Worm (Caenorhabditis elegans): ENCODE data around the gene atg-2.
A peak's percentile ranks its signal among the peaks of the same experiment; 100 is the strongest.

Gene atg-2

DNA sequence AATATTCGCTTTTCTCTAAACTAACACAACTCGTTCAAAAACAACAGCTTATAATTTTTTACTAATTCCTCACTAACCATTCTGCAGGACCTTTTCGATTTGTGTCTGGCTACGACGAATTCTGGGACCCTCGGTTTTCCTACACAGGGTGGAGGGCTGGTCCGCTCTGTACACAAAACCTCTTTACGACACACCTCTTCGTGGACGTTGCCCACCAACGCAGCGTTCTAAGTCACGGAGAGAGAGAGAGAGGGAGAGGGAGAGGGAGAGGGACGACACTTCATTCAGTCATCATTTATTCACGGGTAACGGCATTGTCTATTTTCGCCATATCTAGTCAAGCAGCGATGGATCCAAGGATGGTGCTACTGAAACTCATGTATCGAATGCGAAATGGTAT, at the start of gene atg-2:
TSS of gene atg-2 (plus strand) at position 301 of the 400 bp plus-strand sequence.
- TF ChIP-seq nhr-77 (tag; optimal IDR thresholded peaks at IDR 0.05): no peak
- TF ChIP-seq lin-39 (tag; optimal IDR thresholded peaks at IDR 0.05): no peak
- no peak for TF ChIP-seq nhr-237 (tag; optimal IDR thresholded peaks at IDR 0.05)

ce11 chrX:6761211-6761610, 45.4 kb upstream of the atg-2 start:
- TF ChIP-seq sma-9 (GFP tag; optimal IDR thresholded peaks at IDR 0.05) (peak; percentile 27), sma-9 (tag; optimal IDR thresholded peaks at IDR 0.05) (no peak), ztf-1 (GFP tag; conservative IDR thresholded peaks at IDR 0.05) (no peak), nhr-6 (tag; optimal IDR thresholded peaks at IDR 0.05) (no peak), fos-1 (tag; optimal IDR thresholded peaks at IDR 0.05) (peak; percentile 61), ceh-16 (tag; optimal IDR thresholded peaks at IDR 0.05) (no peak), crh-2 (tag; optimal IDR thresholded peaks at IDR 0.05) (peak; percentile 57)

ce11 chrX:6761688-6762185, 44.8 kb upstream of the atg-2 start, which contains the start of gene abts-4:
Gene abts-4 (minus strand): TSS chrX:6761738.
- TF ChIP-seq fos-1 (tag; optimal IDR thresholded peaks at IDR 0.05) (peak; percentile 39), lin-11 (tag; optimal IDR thresholded peaks at IDR 0.05) (no peak), sma-9 (GFP tag; optimal IDR thresholded peaks at IDR 0.05) (peak; percentile 44), sma-9 (tag; optimal IDR thresholded peaks at IDR 0.05) (no peak)

DNA sequence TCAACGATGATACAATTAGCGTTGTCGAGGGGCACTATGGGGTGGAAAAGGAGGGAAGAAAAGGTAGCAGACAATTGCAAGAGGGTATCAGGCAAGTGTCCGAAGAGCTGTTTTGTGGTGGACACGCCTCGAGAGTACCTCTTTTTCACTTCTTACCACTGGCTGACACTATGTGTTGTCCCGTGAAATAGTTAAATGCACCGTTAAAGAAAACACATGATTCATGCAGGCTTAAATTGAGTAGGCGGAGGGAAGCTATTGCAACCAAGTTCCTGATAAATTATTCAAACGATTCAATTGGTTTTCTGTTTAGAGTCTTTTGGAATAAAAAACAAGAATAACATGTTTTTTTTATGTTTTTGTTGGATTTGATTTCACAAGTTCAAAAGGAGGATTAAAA, 28.5 kb upstream of the atg-2 start, which contains the start of gene irk-1:
TSS of gene irk-1 (minus strand) at position 101 of the 400 bp plus-strand sequence.
- TF ChIP-seq blmp-1 (tag; optimal IDR thresholded peaks at IDR 0.05; ENCODE audit: insufficient read depth) (no peak), dmd-4 (tag; optimal IDR thresholded peaks at IDR 0.05) (no peak)

- TF ChIP-seq nhr-23 (tag; optimal IDR thresholded peaks at IDR 0.05): no peak
- TF ChIP-seq nhr-10 (tag; optimal IDR thresholded peaks at IDR 0.05): no peak
- no peak for TF ChIP-seq peb-1 (tag; optimal IDR thresholded peaks at IDR 0.05)
- TF ChIP-seq alr-1 (tag; optimal IDR thresholded peaks at IDR 0.05): no peak
- no peak for TF ChIP-seq mbf-1 (tag; optimal IDR thresholded peaks at IDR 0.05)
- TF ChIP-seq unc-39 (tag; optimal IDR thresholded peaks at IDR 0.05): no peak
- no peak for TF ChIP-seq nhr-25 (tag; optimal IDR thresholded peaks at IDR 0.05)
- no peak for TF ChIP-seq nhr-11 (tag; optimal IDR thresholded peaks at IDR 0.05)
- no peak for TF ChIP-seq zag-1 (tag; optimal IDR thresholded peaks at IDR 0.05)
- TF ChIP-seq ceh-16 (tag; optimal IDR thresholded peaks at IDR 0.05): no peak
- no peak for TF ChIP-seq ceh-82 (tag; optimal IDR thresholded peaks at IDR 0.05)
These were observed 23.7 kb upstream of the atg-2 start, which contains the start of gene idpp-6 for ce11 chrX:6782857-6783256. Gene idpp-6 (plus strand): TSS chrX:6783157.

DNA sequence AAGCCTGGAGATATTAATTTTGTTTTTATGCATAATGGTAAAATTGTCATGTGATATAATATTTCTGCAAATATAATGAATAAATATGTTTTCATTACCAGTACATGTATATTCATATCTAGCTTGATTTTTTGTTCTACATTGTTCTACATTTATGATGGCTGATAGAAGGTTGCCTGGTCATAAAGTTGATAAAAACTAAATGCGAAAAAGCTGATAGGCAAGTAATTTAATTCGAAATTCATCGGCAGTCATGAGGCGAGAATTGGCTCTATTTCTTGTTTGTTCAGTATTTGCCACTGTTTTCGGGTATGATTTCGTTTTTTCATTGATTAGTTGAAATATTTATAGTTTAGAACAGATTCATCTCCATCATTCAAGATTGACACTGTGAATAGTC, 22.4 kb upstream of the atg-2 start, which contains the start of gene bgal-2:
TSS of gene bgal-2 (plus strand) at position 231 of the 400 bp plus-strand sequence.
- TF ChIP-seq fos-1 (tag; optimal IDR thresholded peaks at IDR 0.05) (peak; percentile 75), crh-2 (tag; optimal IDR thresholded peaks at IDR 0.05) (peak; percentile 6), nhr-77 (tag; optimal IDR thresholded peaks at IDR 0.05) (no peak), sma-9 (GFP tag; optimal IDR thresholded peaks at IDR 0.05) (peak; percentile 5), sma-9 (tag; optimal IDR thresholded peaks at IDR 0.05) (no peak)

DNA sequence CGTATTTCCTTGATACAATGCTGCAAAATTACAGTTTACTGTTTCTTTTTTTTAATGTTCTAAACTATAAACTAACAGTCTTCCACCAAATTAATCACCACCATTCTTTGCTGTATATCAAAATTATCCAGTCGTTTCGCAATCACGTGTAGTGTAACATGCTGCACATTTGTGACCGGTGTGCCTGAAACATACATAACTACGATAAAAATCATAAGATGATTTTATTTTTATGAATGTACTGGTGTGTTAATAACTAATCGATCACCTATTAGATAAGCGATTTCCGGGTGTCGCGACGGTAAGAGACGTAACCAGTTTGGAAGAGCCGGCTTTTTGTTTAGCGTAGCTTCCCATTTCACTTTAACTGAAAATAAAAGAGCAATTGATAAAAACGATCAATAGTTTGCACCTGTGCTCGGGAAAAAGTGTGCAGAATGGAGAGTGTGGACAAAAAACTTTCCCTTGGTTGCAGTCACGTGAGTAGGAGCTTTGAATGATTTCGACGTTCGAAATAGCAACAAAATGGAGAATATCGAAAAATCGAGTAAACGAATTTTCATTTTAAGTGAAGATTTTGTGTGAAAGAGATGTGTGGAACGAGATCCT, 17.5 kb upstream of the atg-2 start, which contains the start of gene sgca-1:
TSS of gene sgca-1 (minus strand) at position 584 of the 609 bp plus-strand sequence.
- TF ChIP-seq zag-1 (tag; optimal IDR thresholded peaks at IDR 0.05) (no peak), ceh-16 (tag; optimal IDR thresholded peaks at IDR 0.05) (no peak), snpc-4 (tag; optimal IDR thresholded peaks at IDR 0.05) (no peak), blmp-1 (tag; optimal IDR thresholded peaks at IDR 0.05; ENCODE audit: insufficient read depth) (no peak), ztf-11 (tag; optimal IDR thresholded peaks at IDR 0.05) (no peak), alr-1 (tag; optimal IDR thresholded peaks at IDR 0.05) (no peak), unc-55 (GFP tag; optimal IDR thresholded peaks at IDR 0.05) (no peak), nhr-21 (tag; optimal IDR thresholded peaks at IDR 0.05) (no peak), skn-1 (tag; optimal IDR thresholded peaks at IDR 0.05) (no peak), unc-62 (GFP tag; optimal IDR thresholded peaks at IDR 0.05) (no peak), sma-9 (GFP tag; optimal IDR thresholded peaks at IDR 0.05) (peak; percentile 59), sma-9 (tag; optimal IDR thresholded peaks at IDR 0.05) (no peak), ZK546.5 (tag; optimal IDR thresholded peaks at IDR 0.05) (no peak), nhr-129 (tag; optimal IDR thresholded peaks at IDR 0.05) (no peak), lin-39 (tag; optimal IDR thresholded peaks at IDR 0.05) (no peak), nhr-6 (tag; optimal IDR thresholded peaks at IDR 0.05) (no peak), F13H6.1 (tag; optimal IDR thresholded peaks at IDR 0.05) (peak; percentile 26), C34F6.9 (tag; optimal IDR thresholded peaks at IDR 0.05) (no peak), elt-3 (tag; optimal IDR thresholded peaks at IDR 0.05) (no peak), peb-1 (tag; optimal IDR thresholded peaks at IDR 0.05) (no peak), dmd-4 (tag; optimal IDR thresholded peaks at IDR 0.05) (no peak), lin-11 (tag; optimal IDR thresholded peaks at IDR 0.05) (no peak), R02D3.7 (tag; optimal IDR thresholded peaks at IDR 0.05) (no peak), ztf-4 (tag; optimal IDR thresholded peaks at IDR 0.05) (no peak), nhr-23 (tag; optimal IDR thresholded peaks at IDR 0.05) (no peak), nhr-10 (tag; optimal IDR thresholded peaks at IDR 0.05) (no peak), Y55F3AM.14 (GFP tag; optimal IDR thresholded peaks at IDR 0.05) (no peak), elt-1 (tag; optimal IDR thresholded peaks at IDR 0.05) (no peak), aly-2 (tag; optimal IDR thresholded peaks at IDR 0.05) (no peak)

All from whole organism, L2 larva.